Worm (Caenorhabditis elegans) whole organism, L4 larva: ENCODE results near the gene clec-73.

ENCODE experiments used
- Y5F2A.4 ChIP-seq: fragments of 200-800 bp; sonication (Bioruptor generic); optimal IDR thresholded peaks from 2 replicates; lab custom pipeline; 2018; ENCODE audit warnings: mild to moderate bottlenecking, missing genetic modification characterization, missing compliant biosample characterization
- Y75B8A.6 ChIP-seq: fragments of 200-800 bp; sonication (Bioruptor generic); IDR thresholded peaks from 2 replicates; pipeline ENCODE4 v1.3.6; 2022; ENCODE audit warnings: missing genetic modification reagents, missing genetic modification characterization, missing compliant biosample characterization
- aha-1 ChIP-seq: fragments of 150-350 bp; peaks from one replicate; lab custom pipeline; 2014; ENCODE audit warnings: missing biosample characterization, missing genetic modification characterization
- aly-2 ChIP-seq: sonication (generic microtip); optimal IDR thresholded peaks from 2 replicates; lab custom pipeline; 2018; ENCODE audit warnings: missing biosample characterization, missing genetic modification characterization
- ceh-44 ChIP-seq: fragments of 200-800 bp; sonication (Bioruptor generic); IDR thresholded peaks from 2 replicates; pipeline ENCODE4 v1.3.6; 2022; ENCODE audit warnings: missing genetic modification reagents, missing genetic modification characterization, missing compliant biosample characterization
- daf-16 ChIP-seq, 3 experiments: sonication (generic microtip); optimal IDR thresholded peaks; 2 replicates each; lab custom pipeline; 2016 to 2017; ENCODE audit warnings: missing genetic modification characterization in 3 of 3, missing genetic modification reagents in 3 of 3, mild to moderate bottlenecking in 2 of 3, missing compliant biosample characterization in 2 of 3, missing biosample characterization in 1 of 3, moderate library complexity in 1 of 3
- daf-19 ChIP-seq: fragments of 200-800 bp; sonication (Bioruptor generic); conservative IDR thresholded peaks from 2 replicates; pipeline ENCODE4 v1.3.6; 2022; ENCODE audit warnings: missing genetic modification characterization, missing compliant biosample characterization
- dmd-6 ChIP-seq: fragments of 200-800 bp; sonication (Bioruptor generic); IDR thresholded peaks from 2 replicates; pipeline ENCODE4 v1.3.6; 2022; ENCODE audit warnings: missing genetic modification reagents, missing genetic modification characterization, missing compliant biosample characterization
- dmd-9 ChIP-seq: fragments of 200-800 bp; sonication (Bioruptor generic); IDR thresholded peaks from 2 replicates; pipeline ENCODE4 v1.3.6; 2022; ENCODE audit warnings: missing genetic modification reagents, missing genetic modification characterization, missing compliant biosample characterization
- dpl-1 ChIP-seq: fragments of 150-350 bp; optimal IDR thresholded peaks from 2 replicates; lab custom pipeline; 2014; ENCODE audit warnings: missing biosample characterization, missing genetic modification reagents, missing genetic modification characterization
- fos-1 ChIP-seq: fragments of 150-350 bp; optimal IDR thresholded peaks from 2 replicates; lab custom pipeline; 2014; ENCODE audit warnings: missing biosample characterization, missing genetic modification characterization
- hlh-11 ChIP-seq: fragments of 200-800 bp; sonication (Bioruptor generic); optimal IDR thresholded peaks from 2 replicates; lab custom pipeline; 2018; ENCODE audit warnings: mild to moderate bottlenecking, missing genetic modification characterization, missing compliant biosample characterization
- jun-1 ChIP-seq: fragments of 150-350 bp; optimal IDR thresholded peaks from 2 replicates; lab custom pipeline; 2014; ENCODE audit warnings: missing biosample characterization, missing genetic modification reagents, missing genetic modification characterization
- lim-7 ChIP-seq: fragments of 200-800 bp; sonication (Bioruptor generic); IDR thresholded peaks from 2 replicates; pipeline ENCODE4 v1.3.6; 2022; ENCODE audit warnings: missing genetic modification characterization, missing compliant biosample characterization
- lin-1 ChIP-seq: fragments of 200-800 bp; sonication (Bioruptor generic); IDR thresholded peaks from 2 replicates; pipeline ENCODE4 v1.3.6; 2022; ENCODE audit warnings: missing genetic modification reagents, missing genetic modification characterization, missing compliant biosample characterization
- lin-13 ChIP-seq: fragments of 150-350 bp; optimal IDR thresholded peaks from 2 replicates; lab custom pipeline; 2014; ENCODE audit warnings: missing biosample characterization, missing genetic modification reagents, missing genetic modification characterization
- lsy-2 ChIP-seq, 2 experiments: fragments of 150-350 bp in 1 of 2; sonication (generic microtip) in 1 of 2; optimal IDR thresholded peaks; 2 replicates each; lab custom pipeline; 2014 to 2017; ENCODE audit warnings: missing biosample characterization in 2 of 2, missing genetic modification characterization in 2 of 2
- madf-9 ChIP-seq: fragments of 200-800 bp; sonication (Bioruptor generic); conservative IDR thresholded peaks from 2 replicates; pipeline ENCODE4 v1.3.6; 2022; ENCODE audit warnings: missing genetic modification reagents, missing genetic modification characterization, missing compliant biosample characterization
- mep-1 ChIP-seq: fragments of 150-350 bp; sonication (generic microtip); optimal IDR thresholded peaks from 3 replicates; lab custom pipeline; 2014; ENCODE audit warnings: missing biosample characterization, missing genetic modification characterization
- mes-2 ChIP-seq: sonication (generic microtip); optimal IDR thresholded peaks from 2 replicates; lab custom pipeline; 2016; ENCODE audit warnings: missing genotype, mild to moderate bottlenecking, missing genetic modification characterization, missing compliant biosample characterization; ENCODE audit not compliant: poor library complexity, severe bottlenecking
- mxl-3 ChIP-seq: fragments of 200-800 bp; sonication (Bioruptor generic); optimal IDR thresholded peaks from 2 replicates; lab custom pipeline; 2018; ENCODE audit warnings: mild to moderate bottlenecking, missing genetic modification characterization, missing compliant biosample characterization
- nhr-11 ChIP-seq: fragments of 150-350 bp; optimal IDR thresholded peaks from 2 replicates; lab custom pipeline; 2014; ENCODE audit warnings: missing biosample characterization, missing genetic modification characterization
- nhr-28 ChIP-seq: fragments of 150-350 bp; optimal IDR thresholded peaks from 2 replicates; lab custom pipeline; 2014; ENCODE audit warnings: missing biosample characterization, missing genetic modification characterization
- nhr-41 ChIP-seq: fragments of 200-800 bp; sonication (Bioruptor generic); IDR thresholded peaks from 2 replicates; pipeline ENCODE4 v1.3.6; 2022; ENCODE audit warnings: missing genetic modification reagents, missing genetic modification characterization, missing compliant biosample characterization
- nhr-42 ChIP-seq: fragments of 200-800 bp; sonication (Bioruptor generic); IDR thresholded peaks from 2 replicates; pipeline ENCODE4 v1.3.6; 2022; ENCODE audit warnings: missing genetic modification characterization, missing compliant biosample characterization
- nhr-6 ChIP-seq: fragments of 150-350 bp; optimal IDR thresholded peaks from 2 replicates; lab custom pipeline; 2014; ENCODE audit warnings: missing biosample characterization, missing genetic modification characterization
- nhr-77 ChIP-seq: fragments of 150-350 bp; optimal IDR thresholded peaks from 2 replicates; lab custom pipeline; 2014; ENCODE audit warnings: missing biosample characterization, missing genetic modification characterization
- php-3 ChIP-seq: fragments of 200-800 bp; sonication (Bioruptor generic); IDR thresholded peaks from 2 replicates; pipeline ENCODE4 v1.3.6; 2022; ENCODE audit warnings: missing genetic modification reagents, missing genetic modification characterization, missing compliant biosample characterization
- pqm-1 ChIP-seq: sonication (generic microtip); optimal IDR thresholded peaks from 2 replicates; lab custom pipeline; 2017; ENCODE audit warnings: missing biosample characterization, missing genetic modification characterization
- tra-1 ChIP-seq: fragments of 200-800 bp; sonication (Bioruptor generic); IDR thresholded peaks from 2 replicates; pipeline ENCODE4 v1.3.6; 2022; ENCODE audit warnings: missing genetic modification reagents, missing genetic modification characterization, missing compliant biosample characterization
- unc-130 ChIP-seq: sonication (generic microtip); optimal IDR thresholded peaks from 2 replicates; lab custom pipeline; 2016; ENCODE audit warnings: missing genetic modification reagents, missing genetic modification characterization, missing compliant biosample characterization
- unc-39 ChIP-seq: sonication (generic microtip); optimal IDR thresholded peaks from 2 replicates; lab custom pipeline; 2017; ENCODE audit warnings: missing biosample characterization, missing genetic modification characterization
- unc-62 ChIP-seq, 3 experiments: fragments of 150-350 bp in 1 of 3; sonication (generic microtip); optimal IDR thresholded peaks in 2 of 3; peaks in 1 of 3; 1 replicate in 1 of 3; 2 replicates in 2 of 3; lab custom pipeline; 2014 to 2017; ENCODE audit warnings: missing biosample characterization in 3 of 3, missing genetic modification characterization in 3 of 3, missing genetic modification reagents in 3 of 3, missing genotype in 1 of 3
- zfp-3 ChIP-seq: fragments of 200-800 bp; sonication (Bioruptor generic); conservative IDR thresholded peaks from 2 replicates; pipeline ENCODE4 v1.3.6; 2022; ENCODE audit warnings: missing genetic modification reagents, missing genetic modification characterization, missing compliant biosample characterization
- ztf-11 ChIP-seq: fragments of 150-350 bp; optimal IDR thresholded peaks from 2 replicates; lab custom pipeline; 2014; ENCODE audit warnings: missing biosample characterization, missing genetic modification characterization

clec-73 gene

DNA sequence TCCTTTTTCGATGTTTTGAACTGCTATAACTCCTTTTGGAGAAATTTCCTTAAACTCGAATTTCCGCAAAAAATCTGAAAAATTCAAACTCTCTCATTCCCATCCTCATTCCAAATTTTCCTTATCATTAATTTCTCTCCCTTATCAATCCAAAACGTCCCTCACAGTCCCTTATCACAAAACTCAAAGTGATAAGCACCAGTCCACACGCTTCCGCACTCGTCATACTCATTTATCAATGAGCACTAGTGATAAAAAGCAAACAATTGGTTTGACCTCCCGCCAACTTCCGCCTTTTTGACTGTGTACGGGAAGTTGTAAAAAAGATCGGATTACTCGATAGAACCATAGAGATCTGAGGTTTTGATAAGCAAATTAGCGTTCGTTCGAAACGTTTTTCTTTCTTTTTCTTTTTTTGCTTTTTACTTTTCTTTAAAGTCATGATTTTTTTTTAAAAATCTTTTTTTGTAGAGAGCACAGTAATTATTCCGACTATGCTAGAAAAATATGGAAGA, 32.7 kb upstream of the clec-73 start, which contains the start of gene clec-78:
Gene clec-78 (plus strand): TSS at position 465 of the 515 bp plus-strand sequence.
- TF ChIP-seq tra-1 (GFP tag; lab: Robert Waterston, UW) (peak; percentile 84), lin-1 (GFP tag; lab: Robert Waterston, UW) (peak; percentile 88), unc-39 (tag; lab: Kevin White, UChicago) (no peak), nhr-28 (tag; lab: Kevin White, UChicago) (peak; percentile 96), nhr-11 (no peak), dmd-6 (peak; percentile 95), nhr-77 (tag; lab: Kevin White, UChicago) (peak; percentile 85), php-3 (peak; percentile 83), mxl-3 (peak; percentile 43), pqm-1 (tag; lab: Kevin White, UChicago) (peak; percentile 99), mes-2 (tag; lab: Kevin White, UChicago) (peak; percentile 40), daf-16 (GFP tag; optimal IDR thresholded peaks at IDR 0.05; lab: Kevin White, UChicago) (no peak), daf-16 (tag; optimal IDR thresholded peaks at IDR 0.05; lab: Kevin White, UChicago) (peak; percentile 78), hlh-11 (tag; lab: Kevin White, UChicago) (peak; percentile 79), jun-1 (tag; lab: Kevin White, UChicago) (peak; percentile 79), nhr-42 (GFP tag; lab: Robert Waterston, UW) (no peak), nhr-6 (tag; lab: Kevin White, UChicago) (peak; percentile 39), nhr-41 (GFP tag; lab: Robert Waterston, UW) (peak; percentile 78), Y75B8A.6 (GFP tag; lab: Robert Waterston, UW) (no peak)

DNA sequence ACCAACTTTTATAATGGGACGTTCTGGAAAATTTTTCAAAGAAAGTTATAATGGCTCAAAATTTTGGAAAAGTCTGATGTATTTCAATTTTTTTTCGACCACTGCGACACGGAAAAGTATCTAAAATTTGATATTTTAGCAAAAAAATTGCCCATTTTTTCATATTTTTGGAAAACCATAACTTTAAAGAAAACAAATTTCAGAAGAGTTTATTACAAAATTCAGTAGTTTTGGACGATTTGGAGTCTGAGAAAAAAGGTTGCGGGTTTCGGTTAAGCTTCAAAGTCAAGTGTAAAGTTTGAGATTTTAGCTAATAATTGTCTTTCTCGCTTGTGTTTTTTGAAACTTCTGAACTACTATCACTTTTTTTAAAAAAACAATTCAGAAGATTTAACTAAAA, 32.1 kb upstream of the clec-73 start:
- no peak for TF ChIP-seq daf-19 (GFP tag; lab: Robert Waterston, UW)
- TF ChIP-seq Y5F2A.4, result no peak
- TF ChIP-seq aha-1 (tag; lab: Kevin White, UChicago), result peak; percentile 92
- TF ChIP-seq lim-7 (GFP tag; lab: Robert Waterston, UW), result no peak
- TF ChIP-seq dpl-1 (GFP tag; lab: Kevin White, UChicago), result no peak

- TF ChIP-seq madf-9 (GFP tag; lab: Robert Waterston, UW) (no peak), aha-1 (tag; lab: Kevin White, UChicago) (peak; percentile 64)
- TF ChIP-seq, all 104 proteins: peak for 1
Observed at ce11 chrIV:3981601-3982000, 25.6 kb upstream of the clec-73 start, which contains the start of gene srh-223. Gene srh-223 (plus strand): TSS chrIV:3981901.

ce11 chrIV:3979525-3979924, 23.5 kb upstream of the clec-73 start, which contains the start of gene srh-222:
Gene srh-222 (plus strand): TSS chrIV:3979825.
- no peak for TF ChIP-seq zfp-3
- no peak for TF ChIP-seq ztf-11 (tag; lab: Kevin White, UChicago)
- no peak for TF ChIP-seq aly-2 (tag; lab: Kevin White, UChicago)
- no peak for TF ChIP-seq dmd-9 (GFP tag; lab: Robert Waterston, UW)
- TF ChIP-seq nhr-11, result no peak
- no peak for TF ChIP-seq lin-13 (GFP tag; lab: Kevin White, UChicago)
- no peak for TF ChIP-seq unc-130 (GFP tag; lab: Kevin White, UChicago)
- no peak for TF ChIP-seq nhr-77 (tag; lab: Kevin White, UChicago)
- no peak for TF ChIP-seq mep-1 (tag; lab: Kevin White, UChicago)
- no peak for TF ChIP-seq lsy-2 (tag; optimal IDR thresholded peaks at IDR 0.05; lab: Kevin White, UChicago)
- no peak for TF ChIP-seq fos-1 (tag; lab: Kevin White, UChicago)
- TF ChIP-seq daf-16 (GFP tag; optimal IDR thresholded peaks at IDR 0.05; lab: Kevin White, UChicago), result no peak
- no peak for TF ChIP-seq daf-16 (tag; optimal IDR thresholded peaks at IDR 0.05; lab: Kevin White, UChicago)
- TF ChIP-seq unc-62 (GFP tag; optimal IDR thresholded peaks at IDR 0.05 in 1 of 2; lab: Kevin White, UChicago), result no peak
- no peak for TF ChIP-seq unc-62 (tag; optimal IDR thresholded peaks at IDR 0.05; lab: Kevin White, UChicago)
- TF ChIP-seq ceh-44 (GFP tag; lab: Robert Waterston, UW), result no peak
